Worm (Caenorhabditis elegans): ENCODE data around the gene grl-21.

DNA sequence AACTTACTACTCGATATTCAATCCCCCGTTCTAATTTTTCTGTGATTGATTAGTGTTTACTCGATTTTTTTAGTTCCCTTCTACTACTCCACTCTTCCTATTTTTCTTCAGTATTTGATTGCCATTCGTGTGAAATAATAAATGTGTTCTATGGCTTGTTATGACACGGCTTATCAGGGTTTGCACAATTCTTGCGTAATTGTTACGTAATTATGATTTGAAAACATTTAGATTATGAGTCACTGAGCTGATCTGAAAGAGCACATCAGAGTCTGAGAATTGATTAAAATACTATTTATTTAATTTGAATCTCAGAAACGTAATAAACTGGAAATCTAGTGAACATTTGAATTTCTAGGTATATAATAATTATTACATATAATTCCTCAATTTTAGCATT is 40.3 kb downstream of the grl-21 start:
- TF ChIP-seq nhr-237 (tag; optimal IDR thresholded peaks at IDR 0.05) (no peak), unc-120 (tag; optimal IDR thresholded peaks at IDR 0.05; ENCODE audit: poor library complexity, severe bottlenecking) (no peak), unc-62 (GFP tag; optimal IDR thresholded peaks at IDR 0.05) (no peak), nhr-28 (tag; optimal IDR thresholded peaks at IDR 0.05) (no peak), hlh-1 (tag; optimal IDR thresholded peaks at IDR 0.05) (no peak), pha-4 (tag; optimal IDR thresholded peaks at IDR 0.05) (no peak), bed-3 (GFP tag; optimal IDR thresholded peaks at IDR 0.05) (no peak)

Measured in whole organism, mixed stage, embryonic.